Fruit fly (Drosophila melanogaster) whole organism, embryonic: ENCODE data around the gene Dop1R2.

Experiments
- Atf6 ChIP-seq: fragments of 200-800 bp; sonication (Bioruptor generic); IDR thresholded peaks from 2 replicates; pipeline ENCODE4 v1.3.6; 2022; ENCODE audit warnings: missing biosample characterization, missing genetic modification characterization
- CG10321 ChIP-seq: fragments of 200-800 bp; sonication (Bioruptor generic); IDR thresholded peaks from 2 replicates; pipeline ENCODE4 v1.3.6; 2022; ENCODE audit warnings: missing biosample characterization, missing genetic modification characterization
- CG11085 ChIP-seq: fragments of 200-800 bp; sonication (Bioruptor generic); IDR thresholded peaks from 2 replicates; pipeline ENCODE4 v1.3.6; 2022; ENCODE audit warnings: missing biosample characterization, missing genetic modification characterization
- CG1233 ChIP-seq: fragments of 200-800 bp; sonication (Bioruptor generic); optimal IDR thresholded peaks from 4 replicates; lab custom pipeline; 2018; ENCODE audit warnings: missing biosample characterization, mild to moderate bottlenecking, missing genetic modification characterization
- CG12659 ChIP-seq: fragments of 200-800 bp; sonication (Bioruptor generic); optimal IDR thresholded peaks from 3 replicates; lab custom pipeline; 2017; ENCODE audit warnings: mild to moderate bottlenecking, missing biosample characterization, missing genetic modification reagents, missing genetic modification characterization
- CG15479 ChIP-seq: fragments of 200-800 bp; sonication (Bioruptor generic); optimal IDR thresholded peaks from 3 replicates; lab custom pipeline; 2019; ENCODE audit warnings: missing biosample characterization, mild to moderate bottlenecking, missing genetic modification characterization, moderate library complexity
- CG16813 ChIP-seq: fragments of 200-800 bp; sonication (Bioruptor generic); IDR thresholded peaks from 3 replicates; pipeline ENCODE4 v1.3.6; 2022; ENCODE audit warnings: missing biosample characterization, missing genetic modification characterization; ENCODE audit not compliant: partially characterized antibody
- CG17612 ChIP-seq: fragments of 200-800 bp; sonication (Bioruptor generic); IDR thresholded peaks from 2 replicates; pipeline ENCODE4 v1.3.6; 2022; ENCODE audit warnings: missing biosample characterization, missing genetic modification characterization
- CG1832 ChIP-seq: fragments of 200-800 bp; sonication (Bioruptor generic); optimal IDR thresholded peaks from 2 replicates; lab custom pipeline; 2017; ENCODE audit warnings: missing biosample characterization, mild to moderate bottlenecking, missing genetic modification characterization, inconsistent platforms
- CG2199 ChIP-seq: fragments of 200-800 bp; sonication (Bioruptor generic); IDR thresholded peaks from 3 replicates; pipeline ENCODE4 v1.3.6; 2022; ENCODE audit warnings: missing biosample characterization, missing genetic modification characterization
- CG3163 ChIP-seq: fragments of 200-800 bp; sonication (Bioruptor generic); optimal IDR thresholded peaks from 3 replicates; lab custom pipeline; 2016; ENCODE audit warnings: missing biosample characterization, missing genetic modification characterization
- CG7839 ChIP-seq: fragments of 200-800 bp; sonication (Bioruptor generic); optimal IDR thresholded peaks from 3 replicates; lab custom pipeline; 2018; ENCODE audit warnings: missing biosample characterization, mild to moderate bottlenecking, missing genetic modification characterization, moderate library complexity
- CG7963 ChIP-seq: fragments of 200-800 bp; sonication (Bioruptor generic); IDR thresholded peaks from 3 replicates; pipeline ENCODE4 v1.3.6; 2022; ENCODE audit warnings: missing biosample characterization, missing genetic modification characterization; ENCODE audit not compliant: partially characterized antibody
- CG8388 ChIP-seq: fragments of 200-800 bp; sonication (Bioruptor generic); optimal IDR thresholded peaks from 2 replicates; lab custom pipeline; 2019; ENCODE audit warnings: missing biosample characterization, mild to moderate bottlenecking, missing genetic modification characterization, moderate library complexity
- CG8478 ChIP-seq: fragments of >200 bp; optimal IDR thresholded peaks from 2 replicates; lab custom pipeline; 2018
- CG8765 ChIP-seq: fragments of 200-800 bp; sonication (Bioruptor generic); IDR thresholded peaks from 2 replicates; pipeline ENCODE4 v1.3.6; 2022; ENCODE audit warnings: missing biosample characterization, missing genetic modification characterization
- D ChIP-seq, 2 experiments: fragments of 200-800 bp in 1 of 2; fragments of >200 bp in 1 of 2; sonication (Bioruptor generic) in 1 of 2; optimal IDR thresholded peaks; 2 replicates in 1 of 2; 3 replicates in 1 of 2; lab custom pipeline; 2017; ENCODE audit warnings: mild to moderate bottlenecking in 1 of 2, missing biosample characterization in 1 of 2, missing genetic modification characterization in 1 of 2, missing genetic modification reagents in 1 of 2
- Eip74EF ChIP-seq, 2 experiments: fragments of 200-800 bp in 1 of 2; fragments of >200 bp in 1 of 2; sonication (Bioruptor generic) in 1 of 2; optimal IDR thresholded peaks; 2 replicates each; lab custom pipeline; 2017 to 2019; ENCODE audit warnings: missing biosample characterization in 2 of 2, missing genetic modification characterization in 2 of 2, mild to moderate bottlenecking in 1 of 2, moderate library complexity in 1 of 2
- Elba2 ChIP-seq: fragments of 200-800 bp; sonication (Bioruptor generic); optimal IDR thresholded peaks from 3 replicates; lab custom pipeline; 2016; ENCODE audit warnings: missing biosample characterization, missing genetic modification characterization
- Gug ChIP-seq: fragments of 200-800 bp; sonication (Bioruptor generic); IDR thresholded peaks from 4 replicates; pipeline ENCODE4 v1.3.6; 2022; ENCODE audit warnings: missing biosample characterization, missing genetic modification characterization
- Kr ChIP-seq: fragments of 200-800 bp; sonication (Bioruptor generic); optimal IDR thresholded peaks from 2 replicates; lab custom pipeline; 2017; ENCODE audit warnings: missing biosample characterization, mild to moderate bottlenecking, missing genetic modification characterization
- Mes4 ChIP-seq: fragments of 200-800 bp; sonication (Bioruptor generic); optimal IDR thresholded peaks from 2 replicates; lab custom pipeline; 2016; ENCODE audit warnings: missing biosample characterization, missing genetic modification characterization
- NFAT ChIP-seq: fragments of 200-800 bp; sonication (Bioruptor generic); IDR thresholded peaks from 2 replicates; pipeline ENCODE4 v1.3.6; 2022; ENCODE audit warnings: missing biosample characterization, missing genetic modification characterization
- Nf-YA ChIP-seq: fragments of 200-800 bp; sonication (Bioruptor generic); IDR thresholded peaks from 2 replicates; pipeline ENCODE4 v1.3.6; 2022; ENCODE audit warnings: missing biosample characterization, missing genetic modification characterization
- Nf-YB ChIP-seq: fragments of 200-800 bp; sonication (Bioruptor generic); optimal IDR thresholded peaks from 3 replicates; lab custom pipeline; 2019; ENCODE audit warnings: missing biosample characterization, mild to moderate bottlenecking, missing genetic modification characterization, moderate library complexity
- Pdp1 ChIP-seq, 2 experiments: fragments of 200-800 bp; sonication (Bioruptor generic); optimal IDR thresholded peaks; 3 replicates each; lab custom pipeline; 2016; ENCODE audit warnings: missing biosample characterization in 2 of 2, missing genetic modification characterization in 2 of 2, mild to moderate bottlenecking in 1 of 2, moderate library complexity in 1 of 2
- Trl ChIP-seq, 3 experiments: fragments of >200 bp in 2 of 3; fragments of 200-800 bp in 1 of 3; sonication (Bioruptor generic) in 1 of 3; optimal IDR thresholded peaks; 2 replicates in 1 of 3; 3 replicates in 2 of 3; lab custom pipeline; 2016 to 2017; ENCODE audit warnings: missing biosample characterization in 1 of 3, missing genetic modification characterization in 1 of 3
- bigmax ChIP-seq: fragments of 200-800 bp; sonication (Bioruptor generic); optimal IDR thresholded peaks from 2 replicates; lab custom pipeline; 2018; ENCODE audit warnings: missing biosample characterization, mild to moderate bottlenecking, missing genetic modification characterization
- br ChIP-seq: fragments of >200 bp; optimal IDR thresholded peaks from 2 replicates; lab custom pipeline; 2017
- cg ChIP-seq: fragments of 200-800 bp; sonication (Bioruptor generic); optimal IDR thresholded peaks from 3 replicates; lab custom pipeline; 2019; ENCODE audit warnings: missing biosample characterization, mild to moderate bottlenecking, missing genetic modification characterization, moderate library complexity
- chinmo ChIP-seq: fragments of 200-800 bp; sonication (Bioruptor generic); IDR thresholded peaks from 4 replicates; pipeline ENCODE4 v1.3.6; 2022; ENCODE audit warnings: missing biosample characterization, missing genetic modification characterization; ENCODE audit not compliant: partially characterized antibody
- croc ChIP-seq: fragments of 200-800 bp; sonication (Bioruptor generic); conservative IDR thresholded peaks from 3 replicates; pipeline ENCODE4 v1.3.6; 2022; ENCODE audit warnings: missing biosample characterization, missing genetic modification characterization
- cwo ChIP-seq: fragments of 200-800 bp; sonication (Bioruptor generic); optimal IDR thresholded peaks from 3 replicates; lab custom pipeline; 2017; ENCODE audit warnings: missing biosample characterization, missing genetic modification characterization, mild to moderate bottlenecking, moderate library complexity, missing genetic modification reagents
- dmrt99B ChIP-seq: fragments of 200-800 bp; sonication (Bioruptor generic); optimal IDR thresholded peaks from 2 replicates; lab custom pipeline; 2018; ENCODE audit warnings: missing biosample characterization, mild to moderate bottlenecking, missing genetic modification characterization, moderate library complexity
- ewg ChIP-seq: fragments of 200-800 bp; sonication (Bioruptor generic); optimal IDR thresholded peaks from 3 replicates; lab custom pipeline; 2017; ENCODE audit warnings: mild to moderate bottlenecking, missing biosample characterization, missing genetic modification reagents, missing genetic modification characterization
- gsb ChIP-seq: fragments of 200-800 bp; sonication (Bioruptor generic); IDR thresholded peaks from 2 replicates; pipeline ENCODE4 v1.3.6; 2022; ENCODE audit warnings: missing biosample characterization, missing genetic modification characterization
- hbn ChIP-seq: fragments of 200-800 bp; sonication (Bioruptor generic); IDR thresholded peaks from 2 replicates; pipeline ENCODE4 v1.3.6; 2022; ENCODE audit warnings: missing biosample characterization, missing genetic modification characterization; ENCODE audit not compliant: partially characterized antibody
- hkb ChIP-seq, 2 experiments: fragments of 200-800 bp in 1 of 2; fragments of >200 bp in 1 of 2; sonication (Bioruptor generic) in 1 of 2; IDR thresholded peaks in 1 of 2; optimal IDR thresholded peaks in 1 of 2; 2 replicates each; pipeline versions ENCODE4 v1.3.6 to Lab custom; 2017 to 2022; ENCODE audit warnings: missing biosample characterization in 1 of 2, missing genetic modification characterization in 1 of 2
- jigr1 ChIP-seq: fragments of 200-800 bp; sonication (Bioruptor generic); IDR thresholded peaks from 3 replicates; pipeline ENCODE4 v1.3.6; 2022; ENCODE audit warnings: missing biosample characterization, missing genetic modification characterization
- odd ChIP-seq: fragments of 200-800 bp; sonication (Bioruptor generic); optimal IDR thresholded peaks from 2 replicates; lab custom pipeline; 2017; ENCODE audit warnings: missing biosample characterization, mild to moderate bottlenecking, missing genetic modification characterization
- pb ChIP-seq: fragments of 200-800 bp; sonication (Bioruptor generic); optimal IDR thresholded peaks from 3 replicates; lab custom pipeline; 2016; ENCODE audit warnings: missing biosample characterization, missing genetic modification characterization
- pfk ChIP-seq: fragments of 200-800 bp; sonication (Bioruptor generic); optimal IDR thresholded peaks from 2 replicates; lab custom pipeline; 2018; ENCODE audit warnings: missing biosample characterization, mild to moderate bottlenecking, missing genetic modification characterization, moderate library complexity
- seq ChIP-seq: fragments of 200-800 bp; sonication (Bioruptor generic); IDR thresholded peaks from 2 replicates; pipeline ENCODE4 v1.3.6; 2022; ENCODE audit warnings: missing biosample characterization, missing genetic modification characterization
- ssp ChIP-seq: fragments of 200-800 bp; sonication (Bioruptor generic); IDR thresholded peaks from 2 replicates; pipeline ENCODE4 v1.3.6; 2022; ENCODE audit warnings: missing biosample characterization, missing genetic modification characterization
- vvl ChIP-seq: fragments of 200-800 bp; sonication (Bioruptor generic); IDR thresholded peaks from 2 replicates; pipeline ENCODE4 v1.3.6; 2022; ENCODE audit warnings: missing biosample characterization, missing genetic modification characterization
- yki ChIP-seq: fragments of >200 bp; optimal IDR thresholded peaks from 3 replicates; lab custom pipeline; 2018
- zen2 ChIP-seq: fragments of 200-800 bp; sonication (Bioruptor generic); IDR thresholded peaks from 3 replicates; pipeline ENCODE4 v1.3.6; 2022; ENCODE audit warnings: missing biosample characterization, missing genetic modification characterization; ENCODE audit not compliant: partially characterized antibody

The Dop1R2 gene

dm6 chr3R:29692009-29692641 lies 32.3 kb upstream of the Dop1R2 start, which contains the start of gene dmrt99B (continued):
- no peak for TF ChIP-seq ssp
- no peak for TF ChIP-seq cwo (GFP tag; lab: Kevin White, UChicago)
- TF ChIP-seq CG8388 = no peak
- no peak for TF ChIP-seq br
- no peak for TF ChIP-seq CG11085 (GFP tag; lab: Robert Waterston, UW)
- peak; percentile 57 for TF ChIP-seq dmrt99B
- TF ChIP-seq Trl (optimal IDR thresholded peaks at IDR 0.05; lab: Kevin White, UChicago) = peak in 1 of 2 experiments; percentile 24
- no peak for TF ChIP-seq Trl (GFP tag; optimal IDR thresholded peaks at IDR 0.05; lab: Kevin White, UChicago)
- TF ChIP-seq hkb (optimal IDR thresholded peaks at IDR 0.05; lab: Kevin White, UChicago) = no peak
- TF ChIP-seq hkb (GFP tag; IDR thresholded peaks at IDR 0.05; lab: Robert Waterston, UW) = no peak
- no peak for TF ChIP-seq NFAT (GFP tag; lab: Robert Waterston, UW)
- no peak for TF ChIP-seq Kr (GFP tag; lab: Kevin White, UChicago)
- no peak for TF ChIP-seq odd (GFP tag; lab: Kevin White, UChicago)
- no peak for TF ChIP-seq Nf-YA (GFP tag; lab: Robert Waterston, UW)
- TF ChIP-seq vvl (GFP tag; lab: Robert Waterston, UW) = no peak
- TF ChIP-seq CG2199 (GFP tag; lab: Robert Waterston, UW) = no peak
- no peak for TF ChIP-seq CG7963 (GFP tag; lab: Robert Waterston, UW)
- TF ChIP-seq jigr1 (GFP tag; lab: Robert Waterston, UW) = no peak
- TF ChIP-seq hbn = no peak
- no peak for TF ChIP-seq croc (GFP tag; lab: Robert Waterston, UW)
- no peak for TF ChIP-seq CG17612
- TF ChIP-seq bigmax (GFP tag; lab: Kevin White, UChicago) = no peak
- no peak for TF ChIP-seq CG1233
- TF ChIP-seq pfk (GFP tag; lab: Kevin White, UChicago) = no peak
- TF ChIP-seq cg (GFP tag; lab: Kevin White, UChicago) = peak; percentile 81
- TF ChIP-seq Elba2 (GFP tag; lab: Kevin White, UChicago) = no peak
- 0 out of 4 replicates have a peak, but pooled peaks have one; percentile 17 for TF ChIP-seq chinmo
- no peak for TF ChIP-seq CG8765
- no peak for TF ChIP-seq gsb
- no peak for TF ChIP-seq Mes4 (GFP tag; lab: Kevin White, UChicago)
- TF ChIP-seq, all 482 proteins: peak for 17

- TF ChIP-seq zen2 = 0 out of 3 replicates have a peak, but pooled peaks have one; percentile 37
- TF ChIP-seq ewg (GFP tag; lab: Kevin White, UChicago) = peak; percentile 90
- TF ChIP-seq D (optimal IDR thresholded peaks at IDR 0.05; lab: Kevin White, UChicago) = peak; percentile 89
- TF ChIP-seq D (GFP tag; optimal IDR thresholded peaks at IDR 0.05; lab: Kevin White, UChicago) = no peak
- TF ChIP-seq CG12659 (GFP tag; lab: Kevin White, UChicago) = no peak
- TF ChIP-seq Atf6 = no peak
- TF ChIP-seq CG7839 = no peak
- TF ChIP-seq Nf-YA (GFP tag; lab: Robert Waterston, UW) = 0 out of 2 replicates have a peak, but pooled peaks have one; percentile 37
- no peak for TF ChIP-seq pb (GFP tag; lab: Kevin White, UChicago)
- no peak for TF ChIP-seq Eip74EF (GFP tag; optimal IDR thresholded peaks at IDR 0.05; lab: Kevin White, UChicago)
- peak; percentile 39 for TF ChIP-seq CG15479 (GFP tag; lab: Kevin White, UChicago)
- peak; percentile 4 for TF ChIP-seq CG8478
- peak; percentile 93 for TF ChIP-seq CG1832
- TF ChIP-seq CG16813 (GFP tag; lab: Robert Waterston, UW) = 0 out of 3 replicates have a peak, but pooled peaks have one; percentile 34
- TF ChIP-seq yki (lab: Kevin White, UChicago) = peak; percentile 69
- peak; percentile 78 for TF ChIP-seq cg (GFP tag; lab: Kevin White, UChicago)
- no peak for TF ChIP-seq Pdp1 (GFP tag; optimal IDR thresholded peaks at IDR 0.05; lab: Kevin White, UChicago)
- peak; percentile 82 for TF ChIP-seq CG10321 (GFP tag; lab: Robert Waterston, UW)
- no peak for TF ChIP-seq Gug (GFP tag; lab: Robert Waterston, UW)
- TF ChIP-seq chinmo = 0 out of 4 replicates have a peak, but pooled peaks have one; percentile 23
- TF ChIP-seq Nf-YB (GFP tag; lab: Kevin White, UChicago) = peak; percentile 95
- TF ChIP-seq seq (GFP tag; lab: Robert Waterston, UW) = peak; percentile 59; the same call in 1 of the 2 replicates
- peak; percentile 67 to 87 for TF ChIP-seq Trl (optimal IDR thresholded peaks at IDR 0.05; lab: Kevin White, UChicago)
- no peak for TF ChIP-seq Trl (GFP tag; optimal IDR thresholded peaks at IDR 0.05; lab: Kevin White, UChicago)
- TF ChIP-seq CG3163 (GFP tag; lab: Kevin White, UChicago) = no peak
These were observed 31.3 kb upstream of the Dop1R2 start for dm6 chr3R:29690960-29691527.
